Comparison of ENCODE assay signal across 2 fruit fly cellular contexts in the genomic region with DNA sequence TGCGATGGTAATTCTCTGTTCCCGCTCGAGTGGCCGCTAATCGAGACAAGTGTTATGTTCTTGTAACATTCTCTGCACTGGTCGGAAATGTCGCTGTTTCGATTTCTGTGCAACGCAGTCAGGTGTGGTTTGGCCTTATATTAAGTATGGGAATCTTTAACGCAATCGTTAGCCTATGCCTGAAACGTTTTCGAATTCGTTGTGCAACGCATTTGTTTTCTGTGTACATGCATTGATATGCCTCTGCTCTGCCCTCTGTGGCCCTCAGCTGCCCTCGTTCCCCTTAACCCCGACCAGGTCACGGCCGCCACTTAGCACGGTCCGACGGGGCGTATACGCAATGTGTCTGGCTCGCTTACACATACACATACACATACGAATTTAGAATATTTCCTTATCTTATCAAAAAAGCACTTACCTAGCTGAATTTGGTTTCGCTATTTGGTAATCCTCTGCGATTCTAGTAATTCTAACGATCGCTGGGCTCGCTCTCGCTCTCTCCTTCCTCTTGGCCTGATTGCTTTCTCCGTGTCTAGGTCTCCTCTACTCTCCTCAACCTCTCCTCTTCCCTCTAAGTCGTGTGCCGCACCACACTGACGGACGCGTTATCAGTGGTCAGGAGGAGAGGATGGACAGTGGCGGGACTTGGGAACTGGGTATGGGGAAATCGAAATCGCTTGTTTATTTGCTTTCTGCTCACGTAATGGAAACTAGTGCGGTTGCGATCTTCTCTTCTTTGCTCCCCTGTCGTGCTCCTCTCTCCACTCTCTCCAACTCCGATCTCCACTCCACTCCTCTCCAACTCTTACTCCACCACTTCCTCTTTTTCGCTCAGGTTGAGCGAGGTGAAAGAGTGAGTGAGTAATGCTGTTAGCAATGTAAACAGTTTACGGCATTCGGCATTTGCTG.
TF ChIP-seq lines count a peak whose summit lies in the region.

No protein-coding gene starts in this region.

TF ChIP-seq in whole organism, adult, 20 proteins besides CTCF, POLR2A, EP300 and RAD21 (continued from another document):
- TF ChIP-seq CG1620 (GFP tag; optimal IDR thresholded peaks at IDR 0.05; lab: Kevin White, UChicago) = no peak
- no peak for TF ChIP-seq Hr96 (GFP tag; optimal IDR thresholded peaks at IDR 0.05; lab: Kevin White, UChicago)
- no peak for TF ChIP-seq toe (GFP tag; optimal IDR thresholded peaks at IDR 0.05; lab: Kevin White, UChicago)
- TF ChIP-seq pad (GFP tag; optimal IDR thresholded peaks at IDR 0.05; lab: Kevin White, UChicago) = peak; percentile 19

TF ChIP-seq in whole organism, embryonic, 481 proteins besides CTCF, POLR2A, EP300 and RAD21 (continued from another document):
- TF ChIP-seq CG12769 (tag; optimal IDR thresholded peaks at IDR 0.05; lab: Kevin White, UChicago) (peak; percentile 22), chinmo (GFP tag; IDR thresholded peaks at IDR 0.05; lab: Robert Waterston, UW; ENCODE audit: partially characterized antibody) (0 out of 4 replicates have a peak, but pooled peaks have one; percentile 31), Atf6 (GFP tag; IDR thresholded peaks at IDR 0.05; lab: Robert Waterston, UW) (no peak), nom (GFP tag; optimal IDR thresholded peaks at IDR 0.05; lab: Kevin White, UChicago) (peak; percentile 4), sc (optimal IDR thresholded peaks at IDR 0.05; lab: Kevin White, UChicago) (no peak), sc (GFP tag; optimal IDR thresholded peaks at IDR 0.05; lab: Kevin White, UChicago) (no peak), psq (GFP tag; optimal IDR thresholded peaks at IDR 0.05; lab: Kevin White, UChicago) (no peak), Atf-2 (GFP tag; optimal IDR thresholded peaks at IDR 0.05; lab: Kevin White, UChicago) (no peak), HHEX (GFP tag; optimal IDR thresholded peaks at IDR 0.05; lab: Kevin White, UChicago) (peak; percentile 2), CG7372 (GFP tag; IDR thresholded peaks at IDR 0.05; lab: Robert Waterston, UW) (peak; percentile 69), hbn (GFP tag; IDR thresholded peaks at IDR 0.05; lab: Robert Waterston, UW; ENCODE audit: partially characterized antibody) (no peak), fu2 (GFP tag; optimal IDR thresholded peaks at IDR 0.05; lab: Kevin White, UChicago) (no peak), row (GFP tag; IDR thresholded peaks at IDR 0.05; lab: Robert Waterston, UW) (peak; percentile 6; the same call in 1 of the 3 replicates), CG17568 (GFP tag; optimal IDR thresholded peaks at IDR 0.05; lab: Kevin White, UChicago) (no peak), CG5180 (GFP tag; optimal IDR thresholded peaks at IDR 0.05; lab: Kevin White, UChicago) (no peak), Neu2 (GFP tag; optimal IDR thresholded peaks at IDR 0.05; lab: Kevin White, UChicago; ENCODE audit: borderline replicate concordance) (no peak), ftz-f1 (GFP tag; optimal IDR thresholded peaks at IDR 0.05; lab: Kevin White, UChicago) (peak; percentile 72), CG15269 (tag; optimal IDR thresholded peaks at IDR 0.05; lab: Kevin White, UChicago) (no peak), Bdp1 (GFP tag; optimal IDR thresholded peaks at IDR 0.05; lab: Kevin White, UChicago) (no peak), al (GFP tag; IDR thresholded peaks at IDR 0.05; lab: Robert Waterston, UW) (no peak), CG8388 (GFP tag; optimal IDR thresholded peaks at IDR 0.05; lab: Kevin White, UChicago) (no peak), CG1603 (tag; optimal IDR thresholded peaks at IDR 0.05; lab: Kevin White, UChicago) (no peak), CG4820 (GFP tag; optimal IDR thresholded peaks at IDR 0.05; lab: Kevin White, UChicago) (no peak), CG18764 (GFP tag; optimal IDR thresholded peaks at IDR 0.05; lab: Kevin White, UChicago) (no peak), fd64A (GFP tag; optimal IDR thresholded peaks at IDR 0.05; lab: Kevin White, UChicago) (no peak), cwo (GFP tag; optimal IDR thresholded peaks at IDR 0.05; lab: Kevin White, UChicago) (peak; percentile 37), cg (GFP tag; optimal IDR thresholded peaks at IDR 0.05; lab: Kevin White, UChicago) (peak; percentile 32), sens-2 (GFP tag; IDR thresholded peaks at IDR 0.05; lab: Robert Waterston, UW) (0 out of 2 replicates have a peak, but pooled peaks have one; percentile 12), pros (GFP tag; optimal IDR thresholded peaks at IDR 0.05; lab: Kevin White, UChicago) (no peak), sens (GFP tag; lab: Kevin White, UChicago) (peak; percentile 71), Gug (GFP tag; IDR thresholded peaks at IDR 0.05; lab: Robert Waterston, UW) (no peak), CG7745 (tag; optimal IDR thresholded peaks at IDR 0.05; lab: Kevin White, UChicago) (no peak), Med (GFP tag; lab: Kevin White, UChicago) (peak; percentile 30), eve (GFP tag; optimal IDR thresholded peaks at IDR 0.05; lab: Kevin White, UChicago) (no peak), crol (GFP tag; IDR thresholded peaks at IDR 0.05; lab: Robert Waterston, UW) (peak; percentile 85), CG2678 (tag; optimal IDR thresholded peaks at IDR 0.05; lab: Kevin White, UChicago) (no peak), CG3838 (GFP tag; optimal IDR thresholded peaks at IDR 0.05; lab: Kevin White, UChicago) (no peak), NC2β (GFP tag; optimal IDR thresholded peaks at IDR 0.05; lab: Kevin White, UChicago) (no peak), z (GFP tag; IDR thresholded peaks at IDR 0.05; lab: Robert Waterston, UW) (peak; percentile 92), Taf1 (GFP tag; IDR thresholded peaks at IDR 0.05; lab: Robert Waterston, UW) (no peak), mirr (GFP tag; optimal IDR thresholded peaks at IDR 0.05; lab: Kevin White, UChicago) (no peak), GATAe (GFP tag; conservative IDR thresholded peaks at IDR 0.05; lab: Robert Waterston, UW) (0 out of 2 replicates have a peak, but pooled peaks have one; percentile 25), gfzf (GFP tag; optimal IDR thresholded peaks at IDR 0.05; lab: Kevin White, UChicago) (no peak), Mad (GFP tag; optimal IDR thresholded peaks at IDR 0.05; lab: Kevin White, UChicago) (no peak), sug (tag; optimal IDR thresholded peaks at IDR 0.05; lab: Kevin White, UChicago) (peak; percentile 64), CG34376 (GFP tag; optimal IDR thresholded peaks at IDR 0.05; lab: Kevin White, UChicago) (peak; percentile 11)
